Worm (Caenorhabditis elegans) whole organism, L3 larva: ENCODE measurements around the gene C15H9.9.
A peak's percentile ranks its signal among the peaks of the same experiment; 100 is the strongest.

Source experiments
- elt-1 ChIP-seq: fragments of 150-350 bp; optimal IDR thresholded peaks from 2 replicates; lab custom pipeline; 2014; ENCODE audit warnings: missing biosample characterization, missing genetic modification characterization
- lin-15B ChIP-seq: fragments of 150-350 bp; optimal IDR thresholded peaks from 2 replicates; lab custom pipeline; 2014; ENCODE audit warnings: missing biosample characterization, missing genetic modification characterization
- nfya-1 ChIP-seq: sonication (generic microtip); optimal IDR thresholded peaks from 2 replicates; lab custom pipeline; 2017; ENCODE audit warnings: missing genetic modification characterization, mild to moderate bottlenecking, missing compliant biosample characterization, antibody characterized with exemption, moderate library complexity; ENCODE audit not compliant: insufficient read depth
- snpc-4 ChIP-seq: fragments of 150-350 bp; optimal IDR thresholded peaks from 2 replicates; lab custom pipeline; 2014; ENCODE audit warnings: missing biosample characterization, missing genetic modification characterization
- unc-62 ChIP-seq: fragments of 150-350 bp; sonication (generic microtip); optimal IDR thresholded peaks from 4 replicates; lab custom pipeline; 2014; ENCODE audit warnings: missing biosample characterization, missing genetic modification reagents, missing genetic modification characterization

- TF ChIP-seq nfya-1 (tag; lab: Kevin White, UChicago) (peak; percentile 100), snpc-4 (tag; lab: Kevin White, UChicago) (peak; percentile 59), lin-15B (peak; percentile 95), elt-1 (tag; lab: Kevin White, UChicago) (peak; percentile 57), unc-62 (GFP tag; lab: Kevin White, UChicago) (peak; percentile 84)
Observed at ce11 chrX:6091967-6092366, 36.1 kb downstream of the C15H9.9 start, which contains the start of gene hsp-3.
